Fruit fly (Drosophila melanogaster): ENCODE measurements around the gene bowl.

The bowl gene

DNA sequence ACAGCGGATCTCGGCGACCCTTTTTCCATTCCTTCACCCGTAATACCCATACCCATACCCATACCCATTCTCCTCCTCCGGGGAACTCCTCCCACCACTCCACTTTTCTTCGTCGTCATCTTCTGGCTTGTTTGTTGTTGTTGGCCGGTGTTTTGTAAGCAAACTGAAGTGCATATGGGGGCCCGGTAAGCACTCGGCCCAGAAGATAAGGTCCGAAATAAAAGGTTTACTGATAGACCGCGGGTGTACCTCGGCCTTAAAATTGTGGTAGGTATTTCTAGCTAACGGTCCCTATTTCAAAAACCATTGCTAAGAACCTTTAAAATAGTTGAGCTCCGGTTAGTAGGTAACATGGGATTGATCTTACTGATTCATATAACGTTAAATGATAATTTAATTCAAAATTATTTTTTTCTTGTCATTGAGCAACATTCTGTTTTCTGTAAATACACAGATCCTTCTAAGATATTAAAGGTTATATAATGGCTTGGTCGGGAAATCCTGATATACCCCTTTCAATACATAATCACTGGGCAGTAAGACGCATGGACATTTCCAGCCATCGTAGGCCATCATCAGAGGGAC is 4.4 kb downstream of the bowl start (continued):
- TF ChIP-seq CG32772 (GFP tag; IDR thresholded peaks at IDR 0.05) (0 out of 2 replicates have a peak, but pooled peaks have one; percentile 44), Usf (GFP tag; optimal IDR thresholded peaks at IDR 0.05) (peak; percentile 18), fd96Cb (tag; optimal IDR thresholded peaks at IDR 0.05) (peak; percentile 58), fd64A (GFP tag; optimal IDR thresholded peaks at IDR 0.05) (no peak), CG15479 (GFP tag; optimal IDR thresholded peaks at IDR 0.05) (no peak), bsh (GFP tag; optimal IDR thresholded peaks at IDR 0.05) (peak in 1 of 2 experiments; percentile 5), E2f1 (GFP tag; IDR thresholded peaks at IDR 0.05) (peak; percentile 7; the same call in 1 of the 2 replicates), dmrt11E (tag; optimal IDR thresholded peaks at IDR 0.05) (peak; percentile 78), Hr3 (GFP tag; optimal IDR thresholded peaks at IDR 0.05) (peak; percentile 10), ttk (GFP tag; IDR thresholded peaks at IDR 0.05) (peak; percentile 33; the same call in 1 of the 2 replicates), CG5953 (GFP tag; IDR thresholded peaks at IDR 0.05) (0 out of 2 replicates have a peak, but pooled peaks have one; percentile 19), vnd (GFP tag; IDR thresholded peaks at IDR 0.05; ENCODE audit: partially characterized antibody) (no peak), lilli (GFP tag; optimal IDR thresholded peaks at IDR 0.05) (peak; percentile 27), ci (GFP tag; IDR thresholded peaks at IDR 0.05) (0 out of 3 replicates have a peak, but pooled peaks have one; percentile 23), CG30431 (GFP tag; optimal IDR thresholded peaks at IDR 0.05) (peak; percentile 61), croc (GFP tag; conservative IDR thresholded peaks at IDR 0.05) (peak; percentile 40; the same call in 2 of the 3 replicates), CG7839 (tag; optimal IDR thresholded peaks at IDR 0.05) (peak; percentile 43), Hmr (GFP tag; optimal IDR thresholded peaks at IDR 0.05) (peak; percentile 3), Abd-B (GFP tag; optimal IDR thresholded peaks at IDR 0.05) (peak; percentile 30), gsb (GFP tag; IDR thresholded peaks at IDR 0.05) (no peak), Sry-β (GFP tag; optimal IDR thresholded peaks at IDR 0.05) (no peak), CG6689 (GFP tag; IDR thresholded peaks at IDR 0.05) (peak; percentile 77), abd-A (tag; optimal IDR thresholded peaks at IDR 0.05) (no peak), Lpt (GFP tag; optimal IDR thresholded peaks at IDR 0.05) (no peak), Asciz (GFP tag; optimal IDR thresholded peaks at IDR 0.05) (peak; percentile 21), MBD-R2 (GFP tag; IDR thresholded peaks at IDR 0.05) (no peak), PHDP (tag; optimal IDR thresholded peaks at IDR 0.05) (peak; percentile 19), CG13424 (tag; optimal IDR thresholded peaks at IDR 0.05) (peak; percentile 34), C15 (GFP tag; IDR thresholded peaks at IDR 0.05) (no peak), CG17328 (GFP tag; IDR thresholded peaks at IDR 0.05) (peak; percentile 30; the same call in 1 of the 2 replicates), CG10267 (tag; optimal IDR thresholded peaks at IDR 0.05) (peak; percentile 52), CG9437 (GFP tag; optimal IDR thresholded peaks at IDR 0.05) (no peak), ase (GFP tag; IDR thresholded peaks at IDR 0.05) (0 out of 3 replicates have a peak, but pooled peaks have one; percentile 7), Xbp1 (GFP tag; optimal IDR thresholded peaks at IDR 0.05) (peak; percentile 31), CG17612 (GFP tag; IDR thresholded peaks at IDR 0.05) (no peak), Hsf (GFP tag; optimal IDR thresholded peaks at IDR 0.05) (peak; percentile 29), Awh (GFP tag; IDR thresholded peaks at IDR 0.05) (no peak), ATbp (GFP tag; optimal IDR thresholded peaks at IDR 0.05) (peak; percentile 38), oc (tag; optimal IDR thresholded peaks at IDR 0.05) (no peak), CG31441 (GFP tag; IDR thresholded peaks at IDR 0.05) (no peak), HLH3B (GFP tag; IDR thresholded peaks at IDR 0.05) (0 out of 2 replicates have a peak, but pooled peaks have one; percentile 17), D (optimal IDR thresholded peaks at IDR 0.05) (no peak), D (GFP tag; optimal IDR thresholded peaks at IDR 0.05) (peak; percentile 13), CG1603 (tag; optimal IDR thresholded peaks at IDR 0.05) (peak; percentile 42), kah (GFP tag; optimal IDR thresholded peaks at IDR 0.05) (no peak), gem (tag; optimal IDR thresholded peaks at IDR 0.05) (peak; percentile 76), CG31388 (GFP tag; optimal IDR thresholded peaks at IDR 0.05) (no peak), sima (GFP tag; optimal IDR thresholded peaks at IDR 0.05) (no peak), nom (GFP tag; optimal IDR thresholded peaks at IDR 0.05) (no peak)

All from whole organism, embryonic.